Fruit fly (Drosophila melanogaster) whole organism, pupa: Measurements from ENCODE around the gene Trp1.

Experiments
- CG10348 ChIP-seq: fragments of 200-800 bp; sonication (Bioruptor generic); IDR thresholded peaks from 2 replicates; pipeline ENCODE4 v1.3.6; 2022; ENCODE audit warnings: missing biosample characterization, missing genetic modification characterization
- CG12605 ChIP-seq: fragments of 200-800 bp; sonication (Bioruptor generic); IDR thresholded peaks from 2 replicates; pipeline ENCODE4 v1.3.6; 2022; ENCODE audit warnings: missing biosample characterization, missing genetic modification characterization
- CG13204 ChIP-seq: fragments of 200-800 bp; sonication (Bioruptor generic); optimal IDR thresholded peaks from 2 replicates; lab custom pipeline; 2018; ENCODE audit warnings: missing biosample characterization, mild to moderate bottlenecking, missing genetic modification characterization, moderate library complexity
- CG14655 ChIP-seq: fragments of 200-800 bp; sonication (Bioruptor generic); optimal IDR thresholded peaks from 3 replicates; lab custom pipeline; 2017; ENCODE audit warnings: mild to moderate bottlenecking, missing biosample characterization, missing genetic modification reagents, missing genetic modification characterization
- CG15710 ChIP-seq: fragments of 200-800 bp; sonication (Bioruptor generic); optimal IDR thresholded peaks from 2 replicates; lab custom pipeline; 2018; ENCODE audit warnings: missing biosample characterization, mild to moderate bottlenecking, missing genetic modification characterization, moderate library complexity
- CG17806 ChIP-seq: fragments of 200-800 bp; sonication (Bioruptor generic); optimal IDR thresholded peaks from 2 replicates; lab custom pipeline; 2018; ENCODE audit warnings: missing biosample characterization, mild to moderate bottlenecking, missing genetic modification characterization, moderate library complexity
- CG32121 ChIP-seq: fragments of 200-800 bp; sonication (Bioruptor generic); IDR thresholded peaks from 2 replicates; pipeline ENCODE4 v1.3.6; 2022; ENCODE audit warnings: missing biosample characterization, missing genetic modification characterization
- CG34367 ChIP-seq: fragments of 200-800 bp; sonication (Bioruptor generic); optimal IDR thresholded peaks from 2 replicates; lab custom pipeline; 2018; ENCODE audit warnings: missing biosample characterization, mild to moderate bottlenecking, missing genetic modification characterization
- CG4496 ChIP-seq: fragments of 200-800 bp; sonication (Bioruptor generic); IDR thresholded peaks from 3 replicates; pipeline ENCODE4 v1.3.6; 2022; ENCODE audit warnings: missing biosample characterization, missing genetic modification characterization
- CG8159 ChIP-seq: fragments of 200-800 bp; sonication (Bioruptor generic); optimal IDR thresholded peaks from 3 replicates; lab custom pipeline; 2018; ENCODE audit warnings: missing biosample characterization, mild to moderate bottlenecking, missing genetic modification characterization, moderate library complexity
- CG8301 ChIP-seq: fragments of 200-800 bp; sonication (Bioruptor generic); optimal IDR thresholded peaks from 2 replicates; lab custom pipeline; 2018; ENCODE audit warnings: missing biosample characterization, mild to moderate bottlenecking, missing genetic modification characterization
- CG9948 ChIP-seq: fragments of 200-800 bp; sonication (Bioruptor generic); optimal IDR thresholded peaks from 2 replicates; lab custom pipeline; 2018; ENCODE audit warnings: missing biosample characterization, mild to moderate bottlenecking, missing genetic modification characterization, moderate library complexity
- D1 ChIP-seq: fragments of 200-800 bp; sonication (Bioruptor generic); optimal IDR thresholded peaks from 2 replicates; lab custom pipeline; 2018; ENCODE audit warnings: missing biosample characterization, mild to moderate bottlenecking, missing genetic modification characterization, moderate library complexity
- EcR ChIP-seq: fragments of 200-800 bp; sonication (Bioruptor generic); optimal IDR thresholded peaks from 3 replicates; lab custom pipeline; 2019; ENCODE audit warnings: missing biosample characterization, missing genetic modification characterization, mild to moderate bottlenecking, moderate library complexity, missing genetic modification reagents
- Ets98B ChIP-seq: fragments of 200-800 bp; sonication (Bioruptor generic); IDR thresholded peaks from 2 replicates; pipeline ENCODE4 v1.3.6; 2022; ENCODE audit warnings: missing biosample characterization, missing genetic modification characterization
- Pif1A ChIP-seq: fragments of 200-800 bp; sonication (Bioruptor generic); optimal IDR thresholded peaks from 3 replicates; lab custom pipeline; 2016; ENCODE audit warnings: missing biosample characterization, missing genetic modification characterization
- Pif1B ChIP-seq: fragments of 200-800 bp; sonication (Bioruptor generic); optimal IDR thresholded peaks from 3 replicates; lab custom pipeline; 2016; ENCODE audit warnings: missing biosample characterization, missing genetic modification characterization
- Snoo ChIP-seq: fragments of 200-800 bp; sonication (Bioruptor generic); optimal IDR thresholded peaks from 3 replicates; lab custom pipeline; 2017; ENCODE audit warnings: missing biosample characterization, mild to moderate bottlenecking, missing genetic modification characterization, inconsistent platforms
- fd96Ca ChIP-seq: fragments of 200-800 bp; sonication (Bioruptor generic); IDR thresholded peaks from 3 replicates; pipeline ENCODE4 v1.3.6; 2022; ENCODE audit warnings: missing biosample characterization, missing genetic modification characterization
- gl ChIP-seq: fragments of 200-800 bp; sonication (Bioruptor generic); optimal IDR thresholded peaks from 2 replicates; lab custom pipeline; 2018; ENCODE audit warnings: missing biosample characterization, mild to moderate bottlenecking, missing genetic modification characterization
- rn ChIP-seq: fragments of 200-800 bp; sonication (Bioruptor generic); IDR thresholded peaks from 2 replicates; pipeline ENCODE4 v1.3.6; 2022; ENCODE audit warnings: missing biosample characterization, missing genetic modification characterization

The Trp1 gene

DNA sequence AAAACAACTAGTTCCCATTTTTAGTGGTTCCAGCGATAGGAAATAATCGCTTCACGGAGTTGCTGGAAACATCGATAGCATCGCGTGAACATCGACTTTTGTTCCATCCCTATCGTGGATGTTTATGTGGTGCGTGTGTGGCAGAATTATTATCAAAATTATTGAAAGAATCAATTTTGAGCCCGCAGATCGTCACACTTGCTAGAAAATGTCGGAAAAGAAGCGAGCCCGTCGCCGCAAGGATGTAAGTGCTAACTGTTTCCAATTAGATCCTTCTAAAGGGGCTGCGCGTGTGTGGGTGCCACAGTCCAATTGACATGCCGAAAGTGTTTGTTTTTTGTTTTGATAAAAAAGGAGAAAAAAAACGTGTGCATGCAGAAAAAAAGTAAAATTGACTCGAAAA, at the start of gene Trp1:
Gene Trp1, plus strand, starts transcription at position 89 of the 403 bp plus-strand sequence.
- TF ChIP-seq CG8159 (tag; lab: Kevin White, UChicago) (peak; percentile 34), Ets98B (GFP tag; lab: Robert Waterston, UW) (no peak), gl (tag; lab: Kevin White, UChicago) (peak; percentile 63), CG17806 (tag; lab: Kevin White, UChicago) (no peak), Pif1B (GFP tag; lab: Kevin White, UChicago) (peak; percentile 30), CG15710 (tag; lab: Kevin White, UChicago) (peak; percentile 26), CG8301 (tag; lab: Kevin White, UChicago) (peak; percentile 9), CG14655 (no peak), CG9948 (tag; lab: Kevin White, UChicago) (no peak), EcR (no peak), rn (GFP tag; lab: Robert Waterston, UW) (peak; percentile 41), Snoo (tag; lab: Kevin White, UChicago) (no peak), Pif1A (GFP tag; lab: Kevin White, UChicago) (no peak), CG12605 (GFP tag; lab: Robert Waterston, UW) (0 out of 2 replicates have a peak, but pooled peaks have one; percentile 34), D1 (tag; lab: Kevin White, UChicago) (peak; percentile 45), CG10348 (GFP tag; lab: Robert Waterston, UW) (no peak), fd96Ca (peak; percentile 54; the same call in 1 of the 3 replicates), CG4496 (GFP tag; lab: Robert Waterston, UW) (peak; percentile 59), CG13204 (GFP tag; lab: Kevin White, UChicago) (peak; percentile 20), CG34367 (peak; percentile 37), CG32121 (GFP tag; lab: Robert Waterston, UW) (no peak; the same call in 1 of the 2 replicates)

DNA sequence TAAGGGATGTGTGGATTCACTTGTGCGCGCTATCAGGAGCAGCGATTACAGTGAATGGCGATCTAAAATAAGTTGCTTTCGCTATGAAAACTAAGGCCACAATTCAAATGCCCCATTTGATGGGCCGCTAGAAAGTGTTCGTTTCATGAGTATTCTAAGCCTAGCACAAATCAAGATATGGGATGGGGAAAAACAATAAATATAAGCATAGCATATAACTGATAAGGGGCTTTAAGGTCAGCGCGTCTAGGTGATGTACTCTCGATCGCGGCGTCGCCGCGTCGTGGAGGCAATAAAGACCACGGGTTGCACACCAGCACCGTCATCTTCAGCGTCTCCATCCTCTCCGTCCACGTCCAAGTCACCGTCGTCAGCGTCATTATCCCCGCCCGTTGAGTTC, 48.4 kb upstream of the Trp1 start:
- TF ChIP-seq CG34367: no peak
- peak; percentile 47 for TF ChIP-seq EcR

DNA sequence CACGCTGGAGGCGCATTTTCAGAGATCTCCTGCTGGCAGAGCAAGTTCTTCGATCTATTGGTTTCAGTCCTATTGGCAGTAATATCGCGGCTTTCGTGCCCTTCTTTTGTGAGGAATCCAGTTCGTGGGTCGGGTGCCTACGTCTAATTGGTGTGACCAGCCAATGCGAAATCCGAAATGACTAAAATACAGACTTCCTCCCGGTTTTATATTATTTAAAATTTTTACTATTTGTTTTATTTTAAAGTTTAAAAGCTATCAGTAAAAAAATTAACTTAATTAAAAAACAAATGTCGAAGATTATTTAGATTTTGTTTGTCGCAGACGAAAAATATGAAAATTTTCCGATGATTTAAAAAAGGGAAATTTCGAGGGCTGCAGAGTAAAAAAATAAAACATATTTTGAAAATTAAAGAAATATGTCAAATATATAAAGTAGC, 45.6 kb upstream of the Trp1 start, which contains the start of gene CG5850:
Gene CG5850, minus strand, starts transcription at position 347 of the 440 bp plus-strand sequence.
- TF ChIP-seq CG8301 (tag; lab: Kevin White, UChicago) (no peak), CG17806 (tag; lab: Kevin White, UChicago) (peak; percentile 0), CG32121 (GFP tag; lab: Robert Waterston, UW) (no peak), CG8159 (tag; lab: Kevin White, UChicago) (peak; percentile 7), EcR (no peak), Pif1A (GFP tag; lab: Kevin White, UChicago) (no peak), Ets98B (GFP tag; lab: Robert Waterston, UW) (no peak), CG4496 (GFP tag; lab: Robert Waterston, UW) (no peak), D1 (tag; lab: Kevin White, UChicago) (no peak), CG15710 (tag; lab: Kevin White, UChicago) (no peak), CG9948 (tag; lab: Kevin White, UChicago) (no peak), CG13204 (GFP tag; lab: Kevin White, UChicago) (no peak), CG10348 (GFP tag; lab: Robert Waterston, UW) (no peak), CG12605 (GFP tag; lab: Robert Waterston, UW) (no peak)

DNA sequence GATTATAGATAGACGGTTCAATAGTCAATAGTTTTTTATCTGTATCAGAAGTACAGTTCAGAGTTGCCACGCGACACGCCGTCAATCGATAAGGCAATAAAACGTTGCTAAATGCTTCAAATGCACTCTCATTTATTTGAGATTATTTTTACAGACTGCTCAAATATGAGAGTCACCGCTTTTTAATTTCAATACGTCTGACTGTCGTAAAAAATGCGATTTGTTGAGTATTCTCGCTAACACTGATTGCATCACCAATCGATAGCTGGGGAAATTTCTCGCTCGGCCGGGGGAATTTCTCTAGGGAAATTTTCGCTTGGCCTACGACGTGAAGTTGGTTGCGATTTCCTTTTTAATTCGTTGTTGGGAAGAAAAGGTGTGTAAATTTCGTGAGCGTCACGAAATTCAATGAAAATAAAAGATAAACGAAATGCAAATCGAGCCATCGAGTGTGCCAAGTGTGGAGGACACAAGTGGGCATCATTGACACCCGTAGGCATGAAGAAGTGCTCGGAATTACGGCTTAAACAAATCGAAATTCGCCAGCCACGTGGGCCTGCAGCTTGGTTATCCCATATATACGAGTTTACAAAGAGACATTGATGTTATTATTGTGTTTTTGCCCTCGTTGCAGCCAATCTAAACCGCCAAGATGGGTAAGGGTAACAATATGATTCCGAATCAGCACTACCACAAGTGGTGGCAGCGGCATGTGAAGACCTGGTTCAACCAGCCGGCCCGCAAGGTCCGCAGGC, 42.0 kb upstream of the Trp1 start, which contains the start of the genes Dref and RpL13:
Gene Dref, minus strand, starts transcription at position 247 of the 755 bp plus-strand sequence.
Gene RpL13, plus strand, starts transcription at position 331 of the 755 bp plus-strand sequence.
- TF ChIP-seq D1 (tag; lab: Kevin White, UChicago): no peak
- TF ChIP-seq Pif1B (GFP tag; lab: Kevin White, UChicago): no peak
- TF ChIP-seq EcR: peak; percentile 11
- no peak for TF ChIP-seq rn (GFP tag; lab: Robert Waterston, UW)
- TF ChIP-seq CG12605 (GFP tag; lab: Robert Waterston, UW): peak; percentile 77
- peak; percentile 35; the same call in 1 of the 2 replicates for TF ChIP-seq CG32121 (GFP tag; lab: Robert Waterston, UW)
- peak; percentile 60 for TF ChIP-seq CG8159 (tag; lab: Kevin White, UChicago)
- TF ChIP-seq Ets98B (GFP tag; lab: Robert Waterston, UW): peak; percentile 49
- peak; percentile 57 for TF ChIP-seq fd96Ca
- TF ChIP-seq gl (tag; lab: Kevin White, UChicago): peak; percentile 78
- peak; percentile 86 for TF ChIP-seq CG4496 (GFP tag; lab: Robert Waterston, UW)
- TF ChIP-seq Pif1A (GFP tag; lab: Kevin White, UChicago): no peak
- peak; percentile 38 for TF ChIP-seq CG17806 (tag; lab: Kevin White, UChicago)
- no peak for TF ChIP-seq CG10348 (GFP tag; lab: Robert Waterston, UW)
- peak; percentile 51 for TF ChIP-seq CG8301 (tag; lab: Kevin White, UChicago)
- peak; percentile 89 for TF ChIP-seq Snoo (tag; lab: Kevin White, UChicago)
- TF ChIP-seq CG13204 (GFP tag; lab: Kevin White, UChicago): no peak
- peak; percentile 74 for TF ChIP-seq CG15710 (tag; lab: Kevin White, UChicago)
- TF ChIP-seq CG9948 (tag; lab: Kevin White, UChicago): peak; percentile 24
- TF ChIP-seq CG34367: peak; percentile 76
- no peak for TF ChIP-seq CG14655
- TF ChIP-seq, all 21 proteins: peak for 14

DNA sequence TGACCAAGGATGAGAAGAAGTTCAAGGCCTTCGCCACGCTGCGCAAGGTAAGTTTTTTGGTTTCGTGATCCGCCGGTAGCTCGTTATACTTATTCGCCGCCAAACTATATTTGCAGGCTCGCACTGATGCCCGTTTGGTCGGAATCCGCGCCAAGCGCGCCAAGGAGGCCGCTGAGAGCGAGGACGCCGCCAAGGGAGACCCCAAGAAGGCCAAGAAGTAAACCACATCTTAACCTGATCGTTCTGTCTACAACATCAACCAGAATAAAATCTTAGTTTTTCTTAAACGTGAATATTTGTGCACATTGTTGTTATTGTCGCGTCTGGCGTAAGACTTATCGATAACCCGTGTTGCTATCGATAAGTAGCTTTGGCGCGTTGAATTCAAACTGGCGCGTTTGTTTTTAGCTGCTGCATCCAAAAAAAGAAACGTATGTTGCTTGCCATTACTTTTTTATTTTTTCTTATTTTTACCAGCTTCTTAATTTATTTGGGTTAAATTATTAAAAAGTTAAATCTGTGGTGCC, 40.9 kb upstream of the Trp1 start:
- TF ChIP-seq CG13204 (GFP tag; lab: Kevin White, UChicago) (no peak), CG34367 (no peak), Pif1B (GFP tag; lab: Kevin White, UChicago) (no peak), fd96Ca (no peak), CG17806 (tag; lab: Kevin White, UChicago) (no peak), CG8159 (tag; lab: Kevin White, UChicago) (no peak), CG9948 (tag; lab: Kevin White, UChicago) (no peak), rn (GFP tag; lab: Robert Waterston, UW) (no peak), CG10348 (GFP tag; lab: Robert Waterston, UW) (no peak), EcR (no peak), gl (tag; lab: Kevin White, UChicago) (no peak), Pif1A (GFP tag; lab: Kevin White, UChicago) (no peak), CG12605 (GFP tag; lab: Robert Waterston, UW) (no peak), CG8301 (tag; lab: Kevin White, UChicago) (no peak)
